Fruit fly (Drosophila melanogaster): ENCODE measurements around the gene Manf.

Manf gene

DNA sequence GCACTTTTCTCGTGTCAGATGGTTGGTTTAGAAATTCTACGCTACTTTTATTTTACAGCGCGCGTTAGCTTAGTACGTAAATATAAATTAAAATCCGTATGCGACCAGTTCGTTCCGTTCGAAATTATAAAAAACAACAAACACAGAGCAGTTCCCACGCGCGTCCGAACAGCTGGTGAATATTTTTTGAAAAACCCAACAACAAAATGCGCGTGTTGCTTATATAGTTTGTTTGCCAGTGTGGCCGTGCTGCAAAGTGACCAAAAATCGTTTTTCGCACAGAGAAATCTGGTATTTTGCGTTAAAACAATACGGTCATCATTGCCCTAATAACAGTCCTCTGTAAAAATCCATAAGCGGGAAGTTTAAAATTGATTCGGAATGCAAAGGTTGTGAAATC is 10.9 kb upstream of the Manf start (continued):
- peak; percentile 4 for TF ChIP-seq CG12744 (GFP tag; optimal IDR thresholded peaks at IDR 0.05)
- TF ChIP-seq Stat92E (GFP tag; optimal IDR thresholded peaks at IDR 0.05) = peak in 1 of 3 experiments; percentile 89
- no peak for TF ChIP-seq CG13296 (GFP tag; optimal IDR thresholded peaks at IDR 0.05)
- TF ChIP-seq CG14860 (GFP tag; IDR thresholded peaks at IDR 0.05; ENCODE audit: partially characterized antibody) = peak; percentile 38
- TF ChIP-seq Camta (GFP tag; optimal IDR thresholded peaks at IDR 0.05) = no peak
- peak; percentile 58 for TF ChIP-seq CG17829 (tag; optimal IDR thresholded peaks at IDR 0.05)
- no peak for TF ChIP-seq zfh1 (GFP tag; IDR thresholded peaks at IDR 0.05)
- peak; percentile 86 for TF ChIP-seq Jarid2 (GFP tag; optimal IDR thresholded peaks at IDR 0.05)
- TF ChIP-seq CG4707 (GFP tag; optimal IDR thresholded peaks at IDR 0.05) = no peak
- TF ChIP-seq BtbVII (GFP tag; optimal IDR thresholded peaks at IDR 0.05) = no peak
- peak; percentile 2 for TF ChIP-seq sqz (GFP tag; optimal IDR thresholded peaks at IDR 0.05)
- no peak for TF ChIP-seq fd64A (GFP tag; optimal IDR thresholded peaks at IDR 0.05)
- TF ChIP-seq gfzf (GFP tag; optimal IDR thresholded peaks at IDR 0.05) = peak; percentile 99
- TF ChIP-seq nom (GFP tag; optimal IDR thresholded peaks at IDR 0.05) = peak; percentile 50
- TF ChIP-seq row (GFP tag; IDR thresholded peaks at IDR 0.05) = peak; percentile 30; the same call in 1 of the 3 replicates
- TF ChIP-seq E2f2 (GFP tag; IDR thresholded peaks at IDR 0.05) = peak; percentile 98
- no peak for TF ChIP-seq sisA (GFP tag; IDR thresholded peaks at IDR 0.05)
- peak; percentile 65 for TF ChIP-seq CG17186 (GFP tag; optimal IDR thresholded peaks at IDR 0.05)

DNA sequence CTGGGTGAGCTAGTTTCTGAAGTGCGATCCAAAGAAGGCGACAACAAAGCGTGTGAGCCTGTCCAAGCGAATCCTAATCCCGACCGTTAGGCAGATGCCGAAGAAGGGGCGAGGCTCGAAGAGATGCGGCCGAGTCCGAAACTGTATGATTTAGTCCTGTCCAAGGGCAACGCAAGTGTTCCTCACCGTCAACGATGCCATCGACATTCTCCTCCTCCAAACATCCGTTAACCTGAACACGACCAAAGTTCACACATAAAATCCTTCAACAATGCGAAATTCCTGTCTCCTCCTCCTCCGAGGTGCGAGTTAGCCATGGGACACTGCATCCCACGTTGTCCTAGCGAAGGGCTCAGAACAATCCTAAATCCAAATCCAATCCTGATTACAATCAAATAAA is 9.7 kb upstream of the Manf start, which contains the start of gene Sulf1:
TSS of gene Sulf1 (minus strand) at position 101 of the 400 bp plus-strand sequence.
- TF ChIP-seq CG14050 (GFP tag; IDR thresholded peaks at IDR 0.05) = no peak
- no peak for TF ChIP-seq lilli (GFP tag; optimal IDR thresholded peaks at IDR 0.05)
- no peak for TF ChIP-seq CG9437 (GFP tag; optimal IDR thresholded peaks at IDR 0.05)
- 0 out of 2 replicates have a peak, but pooled peaks have one; percentile 22 for TF ChIP-seq ranshi (GFP tag; IDR thresholded peaks at IDR 0.05)
- TF ChIP-seq Atf6 (GFP tag; IDR thresholded peaks at IDR 0.05) = 0 out of 2 replicates have a peak, but pooled peaks have one; percentile 29
- no peak for TF ChIP-seq MESR4 (GFP tag; optimal IDR thresholded peaks at IDR 0.05)
- no peak for TF ChIP-seq CG9932 (GFP tag; IDR thresholded peaks at IDR 0.05)
- TF ChIP-seq CG3281 (GFP tag; optimal IDR thresholded peaks at IDR 0.05) = no peak
- TF ChIP-seq Asciz (GFP tag; optimal IDR thresholded peaks at IDR 0.05) = no peak
- no peak for TF ChIP-seq Lhr (GFP tag; optimal IDR thresholded peaks at IDR 0.05)
- TF ChIP-seq hb (GFP tag; IDR thresholded peaks at IDR 0.05; ENCODE audit: partially characterized antibody) = 0 out of 3 replicates have a peak, but pooled peaks have one; percentile 12
- no peak for TF ChIP-seq CG8765 (GFP tag; IDR thresholded peaks at IDR 0.05)

DNA sequence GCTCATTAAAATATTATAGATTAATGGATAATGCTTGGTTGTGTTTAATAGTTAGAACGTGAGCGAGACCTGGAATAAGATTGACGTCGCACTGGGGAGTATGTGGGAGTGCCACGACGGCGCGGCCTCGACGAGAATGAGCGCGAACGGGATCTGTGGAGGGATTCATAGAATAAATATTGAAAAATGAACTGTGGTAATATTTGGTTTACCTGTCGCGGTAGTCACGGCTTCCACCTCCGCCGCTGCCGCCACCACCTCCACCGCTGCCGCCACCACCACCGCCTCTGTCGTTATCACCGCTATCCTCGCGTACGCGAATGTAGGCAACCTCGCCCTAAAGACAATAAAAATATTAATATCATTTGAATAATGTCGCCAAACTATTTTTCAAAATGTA is 8.6 kb upstream of the Manf start:
- TF ChIP-seq gem (tag; optimal IDR thresholded peaks at IDR 0.05) = no peak
- no peak for TF ChIP-seq Hr51 (GFP tag; optimal IDR thresholded peaks at IDR 0.05)
- no peak for TF ChIP-seq gro (GFP tag; optimal IDR thresholded peaks at IDR 0.05)
- TF ChIP-seq oc (tag; optimal IDR thresholded peaks at IDR 0.05) = no peak
- peak; percentile 11 for TF ChIP-seq sens (GFP tag)
- TF ChIP-seq CG14667 (GFP tag; IDR thresholded peaks at IDR 0.05) = no peak
- TF ChIP-seq insv (GFP tag; optimal IDR thresholded peaks at IDR 0.05) = no peak
- TF ChIP-seq nerfin-1 (tag; optimal IDR thresholded peaks at IDR 0.05) = no peak
- no peak for TF ChIP-seq CG13775 (GFP tag; optimal IDR thresholded peaks at IDR 0.05)
- no peak for TF ChIP-seq pb (GFP tag; optimal IDR thresholded peaks at IDR 0.05)
- no peak for TF ChIP-seq sim (GFP tag; IDR thresholded peaks at IDR 0.05)
- TF ChIP-seq Med (GFP tag) = peak; percentile 49
- TF ChIP-seq Mes4 (GFP tag; optimal IDR thresholded peaks at IDR 0.05) = no peak
- TF ChIP-seq bsh (GFP tag; optimal IDR thresholded peaks at IDR 0.05) = peak in 1 of 2 experiments; percentile 15
- TF ChIP-seq Drgx (GFP tag; IDR thresholded peaks at IDR 0.05) = peak; percentile 45
- no peak for TF ChIP-seq Ptx1 (GFP tag; IDR thresholded peaks at IDR 0.05)
- no peak for TF ChIP-seq tna (GFP tag; IDR thresholded peaks at IDR 0.05; ENCODE audit: partially characterized antibody)
- TF ChIP-seq CG7839 (tag; optimal IDR thresholded peaks at IDR 0.05) = no peak
- no peak for TF ChIP-seq Dek (tag; optimal IDR thresholded peaks at IDR 0.05)
